Worm (Caenorhabditis elegans): ENCODE results near the gene Y75B12B.11.

The Y75B12B.11 gene

DNA sequence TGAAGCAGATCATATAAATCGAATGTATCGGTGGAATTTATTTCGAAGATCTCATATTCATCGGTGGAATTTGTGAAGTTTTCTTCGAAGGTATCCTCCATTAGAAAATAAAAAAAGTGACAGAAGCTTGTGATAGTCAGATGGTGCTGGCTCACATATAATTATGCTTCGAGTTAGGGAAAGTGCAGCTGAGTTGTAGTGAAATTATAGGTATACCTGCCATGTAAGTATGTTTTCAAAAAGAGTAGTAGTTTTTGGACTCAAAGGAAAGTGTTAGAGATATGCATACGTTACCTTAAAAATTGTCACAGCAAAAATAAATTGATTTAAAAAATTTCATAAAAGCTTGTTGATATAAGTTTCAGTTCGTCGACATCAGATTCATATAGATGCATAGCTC lies 49.1 kb downstream of the Y75B12B.11 start, which contains the start of gene srw-11:
srw-11 (minus strand) TSS at position 101 of the 400 bp plus-strand sequence.
- TF ChIP-seq ceh-22 (tag; optimal IDR thresholded peaks at IDR 0.05) = no peak
- TF ChIP-seq tbx-2 (tag; optimal IDR thresholded peaks at IDR 0.05) = no peak
- TF ChIP-seq ceh-48 (tag; optimal IDR thresholded peaks at IDR 0.05) = no peak
- TF ChIP-seq lim-6 (tag; optimal IDR thresholded peaks at IDR 0.05) = no peak
- no peak for TF ChIP-seq ceh-45 (GFP tag; IDR thresholded peaks at IDR 0.05)
- TF ChIP-seq ceh-30 (tag; optimal IDR thresholded peaks at IDR 0.05) = no peak
- no peak for TF ChIP-seq unc-86 (tag; optimal IDR thresholded peaks at IDR 0.05)
- TF ChIP-seq pha-2 (tag; optimal IDR thresholded peaks at IDR 0.05) = no peak
- TF ChIP-seq ama-1 (optimal IDR thresholded peaks at IDR 0.05) = no peak

DNA sequence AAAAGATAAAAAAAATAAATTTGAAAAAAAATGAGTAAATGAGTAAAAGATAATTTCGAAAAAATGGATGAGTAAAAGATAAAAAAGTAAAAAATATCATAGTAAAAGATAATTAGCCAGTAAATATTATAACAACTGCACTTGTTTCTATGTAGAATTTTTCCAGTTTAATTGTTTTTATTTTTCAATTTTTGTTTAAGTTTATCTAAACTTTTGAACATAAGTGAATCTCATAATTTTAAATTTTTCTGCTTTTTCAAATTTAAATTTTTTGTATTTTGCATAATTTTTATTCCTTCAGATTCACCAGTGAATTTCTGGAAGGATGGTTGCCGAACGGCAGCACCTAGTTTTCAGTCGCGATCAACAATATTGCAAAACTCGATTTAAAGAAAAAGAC lies 50.2 kb downstream of the Y75B12B.11 start, which contains the start of gene chil-12:
chil-12 (plus strand) TSS at position 301 of the 400 bp plus-strand sequence.
- no peak for TF ChIP-seq ceh-19 (GFP tag; optimal IDR thresholded peaks at IDR 0.05)
- TF ChIP-seq syd-9 (tag; optimal IDR thresholded peaks at IDR 0.05) = no peak
